Fruit fly (Drosophila melanogaster) whole organism, embryonic: ENCODE data around the gene Hexo1.

ENCODE experiments used
- ATbp ChIP-seq: fragments of 200-800 bp; sonication (Bioruptor generic); optimal IDR thresholded peaks from 2 replicates; lab custom pipeline; 2017; ENCODE audit warnings: missing biosample characterization, mild to moderate bottlenecking, missing genetic modification characterization, missing genetic modification reagents
- Aef1 ChIP-seq: fragments of 200-800 bp; sonication (Bioruptor generic); IDR thresholded peaks from 3 replicates; pipeline ENCODE4 v1.3.6; 2022; ENCODE audit warnings: missing biosample characterization, missing genetic modification characterization
- Blimp-1 ChIP-seq: fragments of 200-800 bp; sonication (Bioruptor generic); optimal IDR thresholded peaks from 3 replicates; lab custom pipeline; 2018; ENCODE audit warnings: missing biosample characterization, missing genetic modification characterization, mild to moderate bottlenecking, moderate library complexity, missing genetic modification reagents
- C15 ChIP-seq: fragments of 200-800 bp; sonication (Bioruptor generic); IDR thresholded peaks from 3 replicates; pipeline ENCODE4 v1.3.6; 2022; ENCODE audit warnings: missing biosample characterization, missing genetic modification characterization
- CG10209 ChIP-seq: fragments of 200-800 bp; sonication (Bioruptor generic); optimal IDR thresholded peaks from 3 replicates; lab custom pipeline; 2017; ENCODE audit warnings: missing biosample characterization, mild to moderate bottlenecking, missing genetic modification characterization, missing genetic modification reagents
- CG1233 ChIP-seq: fragments of 200-800 bp; sonication (Bioruptor generic); optimal IDR thresholded peaks from 4 replicates; lab custom pipeline; 2018; ENCODE audit warnings: missing biosample characterization, mild to moderate bottlenecking, missing genetic modification characterization
- CG12942 ChIP-seq: fragments of 200-800 bp; sonication (Bioruptor generic); optimal IDR thresholded peaks from 3 replicates; lab custom pipeline; 2016; ENCODE audit warnings: missing biosample characterization, missing genetic modification characterization
- CG13624 ChIP-seq: fragments of 200-800 bp; sonication (Bioruptor generic); optimal IDR thresholded peaks from 2 replicates; lab custom pipeline; 2016; ENCODE audit warnings: missing biosample characterization, missing genetic modification characterization
- CG13775 ChIP-seq: fragments of 200-800 bp; sonication (Bioruptor generic); optimal IDR thresholded peaks from 3 replicates; lab custom pipeline; 2017; ENCODE audit warnings: missing biosample characterization, mild to moderate bottlenecking, missing genetic modification characterization
- CG14710 ChIP-seq: fragments of 200-800 bp; sonication (Bioruptor generic); optimal IDR thresholded peaks from 3 replicates; lab custom pipeline; 2019; ENCODE audit warnings: missing biosample characterization, mild to moderate bottlenecking, missing genetic modification characterization, moderate library complexity
- CG1602 ChIP-seq: fragments of 200-800 bp; sonication (Bioruptor generic); optimal IDR thresholded peaks from 3 replicates; lab custom pipeline; 2016; ENCODE audit warnings: missing biosample characterization, missing genetic modification characterization
- CG16813 ChIP-seq: fragments of 200-800 bp; sonication (Bioruptor generic); IDR thresholded peaks from 3 replicates; pipeline ENCODE4 v1.3.6; 2022; ENCODE audit warnings: missing biosample characterization, missing genetic modification characterization; ENCODE audit not compliant: partially characterized antibody
- CG16815 ChIP-seq: fragments of 200-800 bp; sonication (Bioruptor generic); optimal IDR thresholded peaks from 3 replicates; lab custom pipeline; 2017; ENCODE audit warnings: missing biosample characterization, mild to moderate bottlenecking, missing genetic modification characterization
- CG16863 ChIP-seq: fragments of 200-800 bp; sonication (Bioruptor generic); optimal IDR thresholded peaks from 3 replicates; lab custom pipeline; 2016; ENCODE audit warnings: missing biosample characterization, missing genetic modification characterization
- CG17385 ChIP-seq: fragments of 200-800 bp; sonication (Bioruptor generic); optimal IDR thresholded peaks from 3 replicates; lab custom pipeline; 2018; ENCODE audit warnings: missing biosample characterization, mild to moderate bottlenecking, missing genetic modification characterization
- CG3163 ChIP-seq: fragments of 200-800 bp; sonication (Bioruptor generic); optimal IDR thresholded peaks from 3 replicates; lab custom pipeline; 2016; ENCODE audit warnings: missing biosample characterization, missing genetic modification characterization
- CG4820 ChIP-seq: fragments of 200-800 bp; sonication (Bioruptor generic); optimal IDR thresholded peaks from 3 replicates; lab custom pipeline; 2016; ENCODE audit warnings: missing biosample characterization, missing genetic modification characterization
- CG7786 ChIP-seq: fragments of 200-800 bp; sonication (Bioruptor generic); optimal IDR thresholded peaks from 2 replicates; lab custom pipeline; 2016; ENCODE audit warnings: missing biosample characterization, missing genetic modification characterization
- CG9932 ChIP-seq: fragments of 200-800 bp; sonication (Bioruptor generic); IDR thresholded peaks from 2 replicates; pipeline ENCODE4 v1.3.6; 2022; ENCODE audit warnings: missing biosample characterization, missing genetic modification characterization
- Dek ChIP-seq: fragments of 200-800 bp; sonication (Bioruptor generic); optimal IDR thresholded peaks from 3 replicates; lab custom pipeline; 2019; ENCODE audit warnings: missing biosample characterization, mild to moderate bottlenecking, missing genetic modification characterization, moderate library complexity
- Dref ChIP-seq: fragments of 200-800 bp; sonication (Bioruptor generic); IDR thresholded peaks from 2 replicates; pipeline ENCODE4 v1.3.6; 2022; ENCODE audit warnings: missing biosample characterization, missing genetic modification characterization
- Elba2 ChIP-seq: fragments of 200-800 bp; sonication (Bioruptor generic); optimal IDR thresholded peaks from 3 replicates; lab custom pipeline; 2016; ENCODE audit warnings: missing biosample characterization, missing genetic modification characterization
- H2.0 ChIP-seq: fragments of 200-800 bp; sonication (Bioruptor generic); IDR thresholded peaks from 2 replicates; pipeline ENCODE4 v1.3.6; 2022; ENCODE audit warnings: missing biosample characterization, missing genetic modification characterization
- Oli ChIP-seq: fragments of 200-800 bp; sonication (Bioruptor generic); optimal IDR thresholded peaks from 2 replicates; lab custom pipeline; 2018; ENCODE audit warnings: missing biosample characterization, mild to moderate bottlenecking, missing genetic modification characterization, moderate library complexity
- PHDP ChIP-seq: fragments of 200-800 bp; sonication (Bioruptor generic); optimal IDR thresholded peaks from 3 replicates; lab custom pipeline; 2018; ENCODE audit warnings: missing biosample characterization, mild to moderate bottlenecking, missing genetic modification characterization, moderate library complexity
- ac ChIP-seq: fragments of 200-800 bp; sonication (Bioruptor generic); optimal IDR thresholded peaks from 3 replicates; lab custom pipeline; 2017; ENCODE audit warnings: missing biosample characterization, mild to moderate bottlenecking, missing genetic modification characterization
- ase ChIP-seq: fragments of 200-800 bp; sonication (Bioruptor generic); IDR thresholded peaks from 3 replicates; pipeline ENCODE4 v1.3.6; 2022; ENCODE audit warnings: missing biosample characterization, missing genetic modification characterization
- chif ChIP-seq, 2 experiments: fragments of 200-800 bp; sonication (Bioruptor generic); optimal IDR thresholded peaks; 3 replicates each; lab custom pipeline; 2016; ENCODE audit warnings: missing biosample characterization in 2 of 2, missing genetic modification characterization in 2 of 2
- dm ChIP-seq: fragments of 200-800 bp; sonication (Bioruptor generic); optimal IDR thresholded peaks from 3 replicates; lab custom pipeline; 2016; ENCODE audit warnings: missing biosample characterization, missing genetic modification characterization
- dmrt99B ChIP-seq: fragments of 200-800 bp; sonication (Bioruptor generic); optimal IDR thresholded peaks from 2 replicates; lab custom pipeline; 2018; ENCODE audit warnings: missing biosample characterization, mild to moderate bottlenecking, missing genetic modification characterization, moderate library complexity
- ems ChIP-seq: fragments of 200-800 bp; sonication (Bioruptor generic); optimal IDR thresholded peaks from 3 replicates; lab custom pipeline; 2016; ENCODE audit warnings: missing biosample characterization, missing genetic modification characterization
- fu2 ChIP-seq: fragments of 200-800 bp; sonication (Bioruptor generic); optimal IDR thresholded peaks from 2 replicates; lab custom pipeline; 2016; ENCODE audit warnings: missing biosample characterization, missing genetic modification characterization
- ind ChIP-seq: fragments of 200-800 bp; sonication (Bioruptor generic); optimal IDR thresholded peaks from 3 replicates; lab custom pipeline; 2016; ENCODE audit warnings: missing biosample characterization, missing genetic modification characterization
- klu ChIP-seq: fragments of 200-800 bp; sonication (Bioruptor generic); IDR thresholded peaks from 2 replicates; pipeline ENCODE4 v1.3.6; 2022; ENCODE audit warnings: missing biosample characterization, missing genetic modification characterization
- lilli ChIP-seq: fragments of 200-800 bp; sonication (Bioruptor generic); optimal IDR thresholded peaks from 3 replicates; lab custom pipeline; 2016; ENCODE audit warnings: missing biosample characterization, missing genetic modification characterization
- lmd ChIP-seq: fragments of 200-800 bp; sonication (Bioruptor generic); IDR thresholded peaks from 2 replicates; pipeline ENCODE4 v1.3.6; 2022; ENCODE audit warnings: missing biosample characterization, missing genetic modification characterization
- nmo ChIP-seq: fragments of 200-800 bp; sonication (Bioruptor generic); optimal IDR thresholded peaks from 2 replicates; lab custom pipeline; 2018; ENCODE audit warnings: missing biosample characterization, mild to moderate bottlenecking, missing genetic modification characterization, moderate library complexity
- otp ChIP-seq: fragments of 200-800 bp; sonication (Bioruptor generic); IDR thresholded peaks from 3 replicates; pipeline ENCODE4, ENCODE4 v1.3.6; 2022; ENCODE audit warnings: missing biosample characterization, missing genetic modification characterization
- pan ChIP-seq, 4 experiments: fragments of >200 bp in 3 of 4; fragments of 200-800 bp in 1 of 4; sonication (Bioruptor generic) in 1 of 4; optimal IDR thresholded peaks in 3 of 4; IDR thresholded peaks in 1 of 4; 2 replicates each; pipeline versions ENCODE4 v1.3.6 to Lab custom; 2017 to 2022; ENCODE audit warnings: missing biosample characterization in 2 of 4, missing genetic modification characterization in 2 of 4, mixed read lengths in 1 of 4
- peb ChIP-seq: fragments of 200-800 bp; sonication (Bioruptor generic); IDR thresholded peaks from 2 replicates; pipeline ENCODE4 v1.3.6; 2022; ENCODE audit warnings: missing biosample characterization, missing genetic modification characterization
- pho ChIP-seq: fragments of 200-800 bp; sonication (Bioruptor generic); optimal IDR thresholded peaks from 2 replicates; lab custom pipeline; 2016; ENCODE audit warnings: missing biosample characterization, missing genetic modification characterization
- rib ChIP-seq: fragments of 200-800 bp; sonication (Bioruptor generic); IDR thresholded peaks from 2 replicates; pipeline ENCODE4 v1.3.6; 2022; ENCODE audit warnings: missing biosample characterization, missing genetic modification characterization
- sc ChIP-seq, 3 experiments: fragments of >200 bp in 2 of 3; fragments of 200-800 bp in 1 of 3; sonication (Bioruptor generic) in 1 of 3; optimal IDR thresholded peaks; 2 replicates in 2 of 3; 3 replicates in 1 of 3; lab custom pipeline; 2017; ENCODE audit warnings: mild to moderate bottlenecking in 1 of 3, missing biosample characterization in 1 of 3, missing genetic modification characterization in 1 of 3, missing genetic modification reagents in 1 of 3
- shn ChIP-seq: fragments of 200-800 bp; sonication (Bioruptor generic); optimal IDR thresholded peaks from 3 replicates; lab custom pipeline; 2016; ENCODE audit warnings: missing biosample characterization, missing genetic modification characterization
- sqz ChIP-seq: fragments of 200-800 bp; sonication (Bioruptor generic); optimal IDR thresholded peaks from 3 replicates; lab custom pipeline; 2018; ENCODE audit warnings: missing biosample characterization, mild to moderate bottlenecking, missing genetic modification characterization
- ssp ChIP-seq: fragments of 200-800 bp; sonication (Bioruptor generic); IDR thresholded peaks from 2 replicates; pipeline ENCODE4 v1.3.6; 2022; ENCODE audit warnings: missing biosample characterization, missing genetic modification characterization
- tin ChIP-seq: fragments of 200-800 bp; sonication (Bioruptor generic); optimal IDR thresholded peaks from 3 replicates; lab custom pipeline; 2016; ENCODE audit warnings: missing biosample characterization, missing genetic modification characterization
- trh ChIP-seq: fragments of 200-800 bp; sonication (Bioruptor generic); optimal IDR thresholded peaks from 2 replicates; lab custom pipeline; 2016; ENCODE audit warnings: missing biosample characterization, missing genetic modification characterization
- unc-4 ChIP-seq: fragments of 200-800 bp; sonication (Bioruptor generic); IDR thresholded peaks from 2 replicates; pipeline ENCODE4 v1.3.6; 2022; ENCODE audit warnings: missing biosample characterization, missing genetic modification characterization; ENCODE audit not compliant: partially characterized antibody
- wor ChIP-seq: fragments of 200-800 bp; sonication (Bioruptor generic); IDR thresholded peaks from 2 replicates; pipeline ENCODE4 v1.3.6; 2022; ENCODE audit warnings: missing biosample characterization, missing genetic modification characterization

Hexo1 gene

DNA sequence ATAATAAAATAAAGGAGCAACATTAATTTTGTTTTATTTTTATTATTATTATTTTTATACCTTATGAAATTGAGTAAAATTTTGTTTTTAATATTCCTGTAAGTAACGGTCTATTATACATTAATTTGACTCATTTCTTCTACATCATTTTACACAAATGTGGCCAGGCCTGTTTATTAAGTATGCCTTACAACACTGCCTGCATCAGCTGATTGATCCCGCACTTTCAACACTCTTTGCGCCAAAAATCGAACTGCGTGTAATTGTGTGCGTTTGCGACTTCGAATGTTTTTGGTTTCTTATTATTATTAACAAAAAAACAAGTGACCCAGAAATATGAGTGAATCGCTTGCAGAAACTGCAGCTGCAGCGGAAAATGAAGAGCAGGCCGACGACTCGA lies 24.9 kb downstream of the Hexo1 start, which contains the start of gene Claspin (continued):
- TF ChIP-seq CG16815 = peak; percentile 33
- TF ChIP-seq CG3163 (GFP tag; lab: Kevin White, UChicago) = peak; percentile 11
- TF ChIP-seq Dref (GFP tag; lab: Robert Waterston, UW) = peak; percentile 38
- TF ChIP-seq trh (GFP tag; lab: Kevin White, UChicago) = no peak
- peak; percentile 22 for TF ChIP-seq dm
- no peak for TF ChIP-seq peb (GFP tag; lab: Robert Waterston, UW)
- TF ChIP-seq Aef1 = 0 out of 3 replicates have a peak, but pooled peaks have one; percentile 21
- no peak; the same call in 1 of the 2 replicates for TF ChIP-seq klu (GFP tag; lab: Robert Waterston, UW)
- no peak for TF ChIP-seq CG1233 (GFP tag; lab: Kevin White, UChicago)
- peak; percentile 49 for TF ChIP-seq ems (GFP tag; lab: Kevin White, UChicago)
- peak; percentile 45 for TF ChIP-seq Dek (tag; lab: Kevin White, UChicago)
- peak; percentile 54 for TF ChIP-seq CG10209 (GFP tag; lab: Kevin White, UChicago)
- peak; percentile 53 for TF ChIP-seq pho
- peak; percentile 73 for TF ChIP-seq CG9932
- TF ChIP-seq chif (GFP tag; optimal IDR thresholded peaks at IDR 0.05; lab: Kevin White, UChicago) = peak; percentile 40 to 43
- peak; percentile 13 for TF ChIP-seq tin (GFP tag; lab: Kevin White, UChicago)
- TF ChIP-seq CG4820 = no peak
- TF ChIP-seq CG14710 (tag; lab: Kevin White, UChicago) = peak; percentile 35
- TF ChIP-seq Blimp-1 (GFP tag; lab: Kevin White, UChicago) = peak; percentile 6
- TF ChIP-seq C15 (GFP tag; lab: Robert Waterston, UW) = no peak
- no peak for TF ChIP-seq Oli (tag; lab: Kevin White, UChicago)
- no peak for TF ChIP-seq dmrt99B (tag; lab: Kevin White, UChicago)
- no peak for TF ChIP-seq wor
- TF ChIP-seq lilli (GFP tag; lab: Kevin White, UChicago) = peak; percentile 65
- TF ChIP-seq ind (GFP tag; lab: Kevin White, UChicago) = peak; percentile 22
- TF ChIP-seq ac (GFP tag; lab: Kevin White, UChicago) = no peak
- peak; percentile 53; the same call in 2 of the 3 replicates for TF ChIP-seq CG16813 (GFP tag; lab: Robert Waterston, UW)
- no peak for TF ChIP-seq ase
- peak; percentile 5; the same call in 1 of the 2 replicates for TF ChIP-seq lmd (GFP tag; lab: Robert Waterston, UW)
- TF ChIP-seq ssp (GFP tag; lab: Robert Waterston, UW) = no peak
- peak; percentile 17; the same call in 1 of the 2 replicates for TF ChIP-seq H2.0 (GFP tag; lab: Robert Waterston, UW)
- TF ChIP-seq sc (optimal IDR thresholded peaks at IDR 0.05; lab: Kevin White, UChicago) = no peak
- no peak for TF ChIP-seq sc (GFP tag; optimal IDR thresholded peaks at IDR 0.05; lab: Kevin White, UChicago)
- peak; percentile 27 for TF ChIP-seq CG1602 (GFP tag; lab: Kevin White, UChicago)
- peak; percentile 42 for TF ChIP-seq Elba2 (GFP tag; lab: Kevin White, UChicago)
- no peak for TF ChIP-seq ATbp (GFP tag; lab: Kevin White, UChicago)
- peak; percentile 61 for TF ChIP-seq CG13624
- no peak for TF ChIP-seq otp
- TF ChIP-seq CG12942 (GFP tag; lab: Kevin White, UChicago) = peak; percentile 58
- peak; percentile 60 for TF ChIP-seq shn (GFP tag; lab: Kevin White, UChicago)
- peak; percentile 5 for TF ChIP-seq CG16863 (GFP tag; lab: Kevin White, UChicago)
- peak; percentile 40 for TF ChIP-seq PHDP (tag; lab: Kevin White, UChicago)
- peak; percentile 62 for TF ChIP-seq CG7786 (GFP tag; lab: Kevin White, UChicago)
- TF ChIP-seq CG17385 = peak; percentile 31
- TF ChIP-seq rib = no peak
- TF ChIP-seq pan (optimal IDR thresholded peaks at IDR 0.05; lab: Kevin White, UChicago) = no peak
- peak in 1 of 2 experiments; percentile 20 for TF ChIP-seq pan (GFP tag; optimal IDR thresholded peaks at IDR 0.05 in 1 of 2, IDR thresholded peaks at IDR 0.05 in 1 of 2)
- TF ChIP-seq CG13775 (GFP tag; lab: Kevin White, UChicago) = no peak
- TF ChIP-seq unc-4 = no peak
- peak; percentile 43 for TF ChIP-seq fu2
- TF ChIP-seq sqz (GFP tag; lab: Kevin White, UChicago) = no peak
- peak; percentile 44 for TF ChIP-seq nmo (GFP tag; lab: Kevin White, UChicago)
